Worm (Caenorhabditis elegans): ENCODE data around the gene F46C3.2.
A peak's percentile ranks its signal among the peaks of the same experiment; 100 is the strongest.

F46C3.2 gene

DNA sequence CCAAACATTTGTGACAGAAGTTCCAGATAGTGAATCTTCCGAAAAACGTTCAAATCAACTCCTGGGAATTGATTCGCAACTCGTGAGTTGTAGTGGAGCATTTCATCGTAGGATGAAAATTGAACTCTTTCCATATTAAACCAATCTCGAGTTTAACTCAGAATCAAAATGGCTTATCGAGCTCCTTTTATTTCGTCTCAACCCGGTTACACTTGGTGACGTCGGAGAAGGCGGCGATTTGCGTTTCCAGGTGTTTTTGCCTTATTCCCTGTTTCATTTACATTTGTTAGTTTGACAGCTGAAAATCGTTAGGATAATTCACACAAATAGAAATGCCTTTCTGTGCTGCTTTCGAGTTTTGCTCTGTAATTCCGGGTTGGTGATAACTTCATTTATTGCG is 43.1 kb downstream of the F46C3.2 start, which contains the start of gene F42E11.3:
TSS of gene F42E11.3 (minus strand) at position 101 of the 400 bp plus-strand sequence.
- TF ChIP-seq nhr-11 (tag; optimal IDR thresholded peaks at IDR 0.05): no peak
- no peak for TF ChIP-seq unc-39 (tag; optimal IDR thresholded peaks at IDR 0.05)
- no peak for TF ChIP-seq ama-1 (optimal IDR thresholded peaks at IDR 0.05)
- no peak for TF ChIP-seq sma-9 (GFP tag; optimal IDR thresholded peaks at IDR 0.05)
- TF ChIP-seq sma-9 (tag; optimal IDR thresholded peaks at IDR 0.05): no peak
- no peak for TF ChIP-seq ZK546.5 (tag; optimal IDR thresholded peaks at IDR 0.05)
- TF ChIP-seq fos-1 (tag; optimal IDR thresholded peaks at IDR 0.05): no peak
- no peak for TF ChIP-seq C34F6.9 (tag; optimal IDR thresholded peaks at IDR 0.05)
- TF ChIP-seq dmd-4 (tag; optimal IDR thresholded peaks at IDR 0.05): no peak
- no peak for TF ChIP-seq nhr-21 (tag; optimal IDR thresholded peaks at IDR 0.05)
- no peak for TF ChIP-seq elt-1 (tag; optimal IDR thresholded peaks at IDR 0.05)
- no peak for TF ChIP-seq lin-39 (tag; optimal IDR thresholded peaks at IDR 0.05)
- no peak for TF ChIP-seq zag-1 (tag; optimal IDR thresholded peaks at IDR 0.05)
- no peak for TF ChIP-seq nhr-12 (tag; optimal IDR thresholded peaks at IDR 0.05)
- TF ChIP-seq blmp-1 (tag; optimal IDR thresholded peaks at IDR 0.05; ENCODE audit: insufficient read depth): no peak
- no peak for TF ChIP-seq crh-2 (tag; optimal IDR thresholded peaks at IDR 0.05)
- TF ChIP-seq nhr-237 (tag; optimal IDR thresholded peaks at IDR 0.05): no peak
- no peak for TF ChIP-seq lsy-2 (tag; optimal IDR thresholded peaks at IDR 0.05)
- TF ChIP-seq ztf-11 (tag; optimal IDR thresholded peaks at IDR 0.05): no peak
- TF ChIP-seq unc-62 (GFP tag; optimal IDR thresholded peaks at IDR 0.05): no peak

DNA sequence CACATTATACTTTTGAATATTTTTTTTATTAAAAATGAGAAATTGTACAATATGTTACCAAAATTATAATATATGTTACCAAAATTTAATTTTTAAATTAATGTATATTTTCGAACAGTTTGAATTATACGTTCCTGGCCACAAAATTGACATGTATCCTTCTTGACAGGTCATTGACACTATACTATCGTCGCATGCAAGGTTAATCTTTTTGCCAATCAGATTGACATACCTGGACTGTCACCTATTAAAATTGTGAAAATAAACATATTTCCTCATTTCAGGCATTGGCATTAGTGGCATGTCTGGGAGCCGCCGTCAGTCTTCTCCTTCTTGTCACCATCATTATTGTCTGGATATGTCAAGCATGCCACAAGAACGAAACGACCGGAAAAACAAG is 48.5 kb downstream of the F46C3.2 start:
- no peak for TF ChIP-seq peb-1 (tag; optimal IDR thresholded peaks at IDR 0.05)
- no peak for TF ChIP-seq mab-5 (tag; optimal IDR thresholded peaks at IDR 0.05)
- TF ChIP-seq lin-39 (tag; optimal IDR thresholded peaks at IDR 0.05): no peak
- TF ChIP-seq elt-3 (tag; optimal IDR thresholded peaks at IDR 0.05): no peak
- TF ChIP-seq unc-55 (GFP tag; optimal IDR thresholded peaks at IDR 0.05): no peak
- no peak for TF ChIP-seq ceh-82 (tag; optimal IDR thresholded peaks at IDR 0.05)
- no peak for TF ChIP-seq unc-62 (GFP tag; optimal IDR thresholded peaks at IDR 0.05)
- TF ChIP-seq nhr-237 (tag; optimal IDR thresholded peaks at IDR 0.05): no peak

DNA sequence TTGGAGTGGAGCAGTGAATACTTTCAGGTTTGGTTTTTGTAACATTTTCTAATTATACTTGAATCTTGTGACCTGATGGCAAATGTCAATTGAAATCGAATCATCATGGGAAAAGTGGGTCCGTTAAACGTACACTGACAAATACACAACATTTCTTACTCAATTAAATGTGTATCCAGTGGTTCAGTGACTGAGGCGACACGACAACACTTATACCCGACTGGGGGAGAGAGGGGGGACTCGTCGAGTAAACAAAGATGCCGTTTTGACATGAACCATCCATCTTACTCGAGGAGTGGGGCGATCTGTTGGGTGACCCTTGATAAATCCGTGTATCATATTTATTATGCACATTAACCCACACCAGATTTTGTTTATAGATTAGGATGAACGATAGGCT is 49.7 kb downstream of the F46C3.2 start:
- peak in 1 of 2 experiments; percentile 18 for TF ChIP-seq lsy-2 (tag; optimal IDR thresholded peaks at IDR 0.05)
- TF ChIP-seq unc-39 (tag; optimal IDR thresholded peaks at IDR 0.05): no peak
- no peak for TF ChIP-seq nhr-10 (tag; optimal IDR thresholded peaks at IDR 0.05)
- TF ChIP-seq nhr-129 (tag; optimal IDR thresholded peaks at IDR 0.05): peak; percentile 36
- no peak for TF ChIP-seq ceh-82 (tag; optimal IDR thresholded peaks at IDR 0.05)
- TF ChIP-seq snpc-4 (tag; optimal IDR thresholded peaks at IDR 0.05): no peak
- TF ChIP-seq mab-5 (tag; optimal IDR thresholded peaks at IDR 0.05): peak; percentile 23

DNA sequence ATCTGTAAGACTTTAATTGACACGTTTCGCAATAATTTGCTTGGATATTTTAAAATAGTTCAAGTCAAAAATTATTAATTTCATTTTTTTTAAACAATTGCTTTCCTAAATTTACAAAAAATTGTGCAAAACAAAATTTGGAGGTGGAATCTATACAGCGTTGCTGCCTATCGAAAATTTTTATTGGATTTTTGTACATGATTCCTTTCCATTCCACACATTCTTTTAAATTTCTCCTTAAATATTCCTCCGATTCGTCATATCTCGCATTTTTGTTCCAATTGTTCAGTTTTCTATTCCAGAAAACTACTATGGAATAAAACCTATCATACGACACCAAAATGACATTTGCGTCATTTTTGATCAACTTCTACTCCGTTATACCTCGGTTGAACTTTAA is 50.1 kb downstream of the F46C3.2 start, which contains the start of gene ttyh-1:
TSS of gene ttyh-1 (plus strand) at position 301 of the 400 bp plus-strand sequence.
- TF ChIP-seq unc-55 (GFP tag; optimal IDR thresholded peaks at IDR 0.05) (no peak), unc-62 (GFP tag; optimal IDR thresholded peaks at IDR 0.05) (no peak), elt-3 (tag; optimal IDR thresholded peaks at IDR 0.05) (no peak), elt-1 (tag; optimal IDR thresholded peaks at IDR 0.05) (no peak), nhr-21 (tag; optimal IDR thresholded peaks at IDR 0.05) (no peak), Y55F3AM.14 (GFP tag; optimal IDR thresholded peaks at IDR 0.05) (no peak), peb-1 (tag; optimal IDR thresholded peaks at IDR 0.05) (no peak), crh-2 (tag; optimal IDR thresholded peaks at IDR 0.05) (no peak)

DNA sequence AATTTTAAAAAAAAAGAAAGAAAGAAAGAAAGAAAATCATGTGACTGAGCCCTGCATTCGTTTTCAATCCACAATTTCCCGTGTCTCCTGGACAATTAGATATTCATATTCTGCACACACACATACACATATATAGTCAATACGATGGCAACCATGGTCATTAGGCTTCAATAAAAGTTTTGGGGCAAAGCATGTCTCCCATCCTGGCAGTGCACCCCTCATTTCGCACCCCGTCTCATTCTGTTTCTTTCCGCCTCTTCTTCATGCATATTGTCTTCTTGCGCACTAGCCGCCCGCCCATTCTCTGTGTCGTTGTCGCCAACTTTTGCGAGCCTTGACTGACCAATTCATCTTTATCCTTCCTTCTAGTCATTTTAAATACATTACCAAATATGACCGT is 50.9 kb downstream of the F46C3.2 start:
- no peak for TF ChIP-seq blmp-1 (tag; optimal IDR thresholded peaks at IDR 0.05; ENCODE audit: insufficient read depth)
- TF ChIP-seq lin-39 (tag; optimal IDR thresholded peaks at IDR 0.05): no peak
- peak; percentile 9 for TF ChIP-seq nhr-129 (tag; optimal IDR thresholded peaks at IDR 0.05)

DNA sequence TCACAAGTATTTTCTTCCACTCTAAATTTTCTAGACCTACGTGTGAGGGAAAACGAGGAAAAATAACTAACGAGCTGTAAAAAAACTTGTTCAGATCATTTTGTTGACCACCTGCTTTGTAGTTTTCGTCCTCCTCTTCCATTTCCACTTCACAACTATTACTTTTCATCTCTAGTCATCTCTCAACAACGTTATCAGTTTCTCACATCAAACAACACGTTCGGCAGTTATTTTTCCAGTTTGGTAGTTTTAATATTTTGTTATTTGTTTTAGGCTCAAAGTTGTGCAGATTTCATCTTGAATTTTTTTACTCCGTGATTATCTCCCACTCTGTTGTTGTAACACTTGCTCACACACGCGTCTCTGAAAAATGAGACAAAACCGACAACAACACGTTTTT is 51.5 kb downstream of the F46C3.2 start:
- no peak for TF ChIP-seq ceh-16 (tag; optimal IDR thresholded peaks at IDR 0.05)
- no peak for TF ChIP-seq nhr-12 (tag; optimal IDR thresholded peaks at IDR 0.05)
- no peak for TF ChIP-seq C34F6.9 (tag; optimal IDR thresholded peaks at IDR 0.05)
- TF ChIP-seq mab-5 (tag; optimal IDR thresholded peaks at IDR 0.05): no peak
- TF ChIP-seq mbf-1 (tag; optimal IDR thresholded peaks at IDR 0.05): no peak
- TF ChIP-seq alr-1 (tag; optimal IDR thresholded peaks at IDR 0.05): no peak
- no peak for TF ChIP-seq Y55F3AM.14 (GFP tag; optimal IDR thresholded peaks at IDR 0.05)
- TF ChIP-seq nhr-6 (tag; optimal IDR thresholded peaks at IDR 0.05): no peak
- TF ChIP-seq sma-3 (GFP tag; optimal IDR thresholded peaks at IDR 0.05): no peak
